Worm (Caenorhabditis elegans) whole organism, midembryonic: ENCODE results near the gene Y53F4B.36.
A peak's percentile ranks its signal among the peaks of the same experiment; 100 is the strongest.

Experiments
- cog-1 ChIP-seq: sonication (generic microtip); optimal IDR thresholded peaks from 2 replicates; lab custom pipeline; 2016; ENCODE audit warnings: missing genetic modification characterization, missing compliant biosample characterization
- flt-1 ChIP-seq: fragments of 200-800 bp; sonication (Bioruptor generic); IDR thresholded peaks from 2 replicates; pipeline ENCODE4 v1.3.6; 2022; ENCODE audit warnings: missing genetic modification characterization, missing compliant biosample characterization
- klf-2 ChIP-seq: fragments of 200-800 bp; sonication (Bioruptor generic); conservative IDR thresholded peaks from 2 replicates; pipeline ENCODE4 v1.3.6; 2022; ENCODE audit warnings: missing genetic modification reagents, missing genetic modification characterization, missing compliant biosample characterization
- med-1 ChIP-seq: sonication (generic microtip); optimal IDR thresholded peaks from 2 replicates; lab custom pipeline; 2017; ENCODE audit warnings: missing genetic modification characterization, mild to moderate bottlenecking, missing compliant biosample characterization, antibody characterized with exemption, missing genetic modification reagents; ENCODE audit not compliant: insufficient read depth
- ref-1 ChIP-seq: fragments of 200-800 bp; sonication (Bioruptor generic); conservative IDR thresholded peaks from 2 replicates; pipeline ENCODE4 v1.3.6; 2022; ENCODE audit warnings: missing genetic modification reagents, missing genetic modification characterization, missing compliant biosample characterization
- tab-1 ChIP-seq: fragments of 200-800 bp; sonication (Bioruptor generic); IDR thresholded peaks from 2 replicates; pipeline ENCODE4 v1.3.6; 2022; ENCODE audit warnings: missing genetic modification characterization, missing compliant biosample characterization
- ztf-23 ChIP-seq: fragments of 200-800 bp; sonication (Bioruptor generic); IDR thresholded peaks from 2 replicates; pipeline ENCODE4 v1.3.6; 2022; ENCODE audit warnings: missing genetic modification reagents, missing genetic modification characterization, missing compliant biosample characterization
- ztf-29 ChIP-seq: fragments of 200-800 bp; sonication (Bioruptor generic); IDR thresholded peaks from 2 replicates; pipeline ENCODE4 v1.3.6; 2022; ENCODE audit warnings: missing genetic modification reagents, missing genetic modification characterization, missing compliant biosample characterization

DNA sequence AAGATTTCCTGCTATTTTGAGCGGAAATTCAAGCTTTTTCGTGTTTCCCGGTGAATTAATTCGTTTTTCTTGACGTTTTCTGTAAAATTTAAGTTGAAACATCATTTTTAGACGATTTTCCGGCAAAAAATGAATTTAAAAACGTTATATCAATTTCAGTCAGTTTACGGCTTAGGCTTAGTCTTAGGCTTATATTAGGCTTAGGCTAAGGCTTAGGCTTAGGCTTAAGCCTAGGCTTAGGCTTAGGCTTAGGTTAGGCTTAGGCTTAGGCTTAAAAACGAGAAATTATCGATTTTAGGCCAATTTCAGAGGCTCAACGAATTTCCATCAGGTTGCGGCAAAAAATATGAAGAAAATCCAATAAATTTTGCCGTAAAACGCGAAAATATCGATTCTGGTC is 33.1 kb downstream of the Y53F4B.36 start:
- no peak for TF ChIP-seq tab-1 (GFP tag; lab: Robert Waterston, UW)
- TF ChIP-seq ref-1 (GFP tag; lab: Robert Waterston, UW), result no peak
- TF ChIP-seq cog-1 (tag; lab: Kevin White, UChicago), result no peak
- peak; percentile 66; the same call in 1 of the 2 replicates for TF ChIP-seq ztf-29 (GFP tag; lab: Robert Waterston, UW)
- no peak for TF ChIP-seq klf-2 (GFP tag; lab: Robert Waterston, UW)
- no peak for TF ChIP-seq flt-1 (GFP tag; lab: Robert Waterston, UW)
- no peak for TF ChIP-seq med-1
- no peak for TF ChIP-seq ztf-23
